Worm (Caenorhabditis elegans): ENCODE measurements around the gene T19C9.8.

- TF ChIP-seq che-1 (tag; optimal IDR thresholded peaks at IDR 0.05) (no peak), fkh-10 (GFP tag; optimal IDR thresholded peaks at IDR 0.05) (no peak), sdc-2 (tag; optimal IDR thresholded peaks at IDR 0.05) (no peak), nfya-1 (tag; optimal IDR thresholded peaks at IDR 0.05) (no peak), F13H6.1 (tag; optimal IDR thresholded peaks at IDR 0.05) (no peak), unc-86 (tag; optimal IDR thresholded peaks at IDR 0.05) (no peak), hlh-13 (GFP tag; optimal IDR thresholded peaks at IDR 0.05) (no peak), ceh-45 (GFP tag; IDR thresholded peaks at IDR 0.05) (no peak), hlh-6 (tag; optimal IDR thresholded peaks at IDR 0.05) (no peak), K02D7.2 (tag; optimal IDR thresholded peaks at IDR 0.05) (no peak)
Measured at ce11 chrV:17273249-17273648, 34.4 kb downstream of the T19C9.8 start, which contains the start of gene K10G4.10.

Measured in whole organism, late embryonic.